Worm (Caenorhabditis elegans) whole organism, young adult: ENCODE measurements around the gene Y39B6A.3.
A peak's percentile ranks its signal among the peaks of the same experiment; 100 is the strongest.

Experiments
- B0261.1 ChIP-seq: sonication (generic microtip); optimal IDR thresholded peaks from 2 replicates; lab custom pipeline; 2016; ENCODE audit warnings: mild to moderate bottlenecking, missing genetic modification characterization, moderate library complexity, missing compliant biosample characterization
- C06A6.2 ChIP-seq: fragments of 200-800 bp; sonication (Bioruptor generic); conservative IDR thresholded peaks from 2 replicates; pipeline ENCODE4 v1.3.6; 2022; ENCODE audit warnings: missing genetic modification characterization, missing compliant biosample characterization
- C17E4.6 ChIP-seq: fragments of 200-800 bp; sonication (Bioruptor generic); IDR thresholded peaks from 2 replicates; pipeline ENCODE4 v1.3.6; 2022; ENCODE audit warnings: missing genetic modification reagents, missing genetic modification characterization, missing compliant biosample characterization
- D2030.7 ChIP-seq: fragments of 200-800 bp; sonication (Bioruptor generic); IDR thresholded peaks from 2 replicates; pipeline ENCODE4 v1.3.6; 2022; ENCODE audit warnings: missing genetic modification reagents, missing genetic modification characterization, missing compliant biosample characterization
- F10E7.11 ChIP-seq: sonication (generic microtip); optimal IDR thresholded peaks from 2 replicates; lab custom pipeline; 2017; ENCODE audit warnings: mild to moderate bottlenecking, missing genetic modification characterization, moderate library complexity, missing compliant biosample characterization
- F22D6.2 ChIP-seq: sonication (generic microtip); optimal IDR thresholded peaks from 2 replicates; lab custom pipeline; 2016; ENCODE audit warnings: mild to moderate bottlenecking, missing genetic modification characterization, missing compliant biosample characterization
- F49E8.2 ChIP-seq: sonication (generic microtip); optimal IDR thresholded peaks from 3 replicates; lab custom pipeline; 2017; ENCODE audit warnings: missing genetic modification characterization, mild to moderate bottlenecking, missing compliant biosample characterization, antibody characterized with exemption, moderate library complexity; ENCODE audit not compliant: insufficient read depth
- F52B5.7 ChIP-seq: sonication (generic microtip); optimal IDR thresholded peaks from 2 replicates; lab custom pipeline; 2016; ENCODE audit warnings: mild to moderate bottlenecking, missing genetic modification characterization, missing compliant biosample characterization
- K11D2.4 ChIP-seq: fragments of 200-800 bp; sonication (Bioruptor generic); IDR thresholded peaks from 2 replicates; pipeline ENCODE4 v1.3.6; 2022; ENCODE audit warnings: missing genetic modification reagents, missing genetic modification characterization, missing compliant biosample characterization
- K12H6.12 ChIP-seq: fragments of 200-800 bp; sonication (Bioruptor generic); optimal IDR thresholded peaks from 2 replicates; lab custom pipeline; 2018; ENCODE audit warnings: mild to moderate bottlenecking, missing genetic modification characterization, missing compliant biosample characterization
- Y53F4B.3 ChIP-seq: fragments of 200-800 bp; sonication (Bioruptor generic); IDR thresholded peaks from 2 replicates; pipeline ENCODE4 v1.3.6; 2022; ENCODE audit warnings: missing genetic modification reagents, missing genetic modification characterization, missing compliant biosample characterization
- aptf-3 ChIP-seq: fragments of 200-800 bp; sonication (Bioruptor generic); IDR thresholded peaks from 2 replicates; pipeline ENCODE4 v1.3.6; 2022; ENCODE audit warnings: missing genetic modification characterization, missing compliant biosample characterization
- athp-1 ChIP-seq: sonication (generic microtip); optimal IDR thresholded peaks from 2 replicates; lab custom pipeline; 2017; ENCODE audit warnings: mild to moderate bottlenecking, missing genetic modification characterization, missing compliant biosample characterization
- attf-3 ChIP-seq: fragments of 200-800 bp; sonication (Bioruptor generic); conservative IDR thresholded peaks from 2 replicates; pipeline ENCODE4 v1.3.6; 2022; ENCODE audit warnings: missing genetic modification reagents, missing genetic modification characterization, missing compliant biosample characterization
- attf-5 ChIP-seq: fragments of 200-800 bp; sonication (Bioruptor generic); optimal IDR thresholded peaks from 2 replicates; lab custom pipeline; 2018; ENCODE audit warnings: mild to moderate bottlenecking, missing genetic modification characterization, missing compliant biosample characterization
- attf-6 ChIP-seq: fragments of 200-800 bp; sonication (Bioruptor generic); IDR thresholded peaks from 2 replicates; pipeline ENCODE4 v1.3.6; 2022; ENCODE audit warnings: missing genetic modification reagents, missing genetic modification characterization, missing compliant biosample characterization
- ccch-3 ChIP-seq: fragments of 200-800 bp; sonication (Bioruptor generic); optimal IDR thresholded peaks from 2 replicates; lab custom pipeline; 2018; ENCODE audit warnings: mild to moderate bottlenecking, missing genetic modification characterization, missing compliant biosample characterization
- cebp-1 ChIP-seq, 2 experiments: fragments of 200-800 bp in 1 of 2; sonication (Bioruptor generic) in 1 of 2; sonication (generic microtip) in 1 of 2; IDR thresholded peaks in 1 of 2; optimal IDR thresholded peaks in 1 of 2; 2 replicates each; pipeline versions ENCODE4 v1.3.6 to Lab custom; 2017 to 2022; ENCODE audit warnings: missing compliant biosample characterization in 2 of 2, missing genetic modification characterization in 2 of 2, mild to moderate bottlenecking in 1 of 2, missing genetic modification reagents in 1 of 2, moderate library complexity in 1 of 2
- ceh-27 ChIP-seq: fragments of 200-800 bp; sonication (Bioruptor generic); optimal IDR thresholded peaks from 2 replicates; lab custom pipeline; 2018; ENCODE audit warnings: mild to moderate bottlenecking, missing genetic modification characterization, moderate library complexity, missing compliant biosample characterization
- ceh-79 ChIP-seq: sonication (generic microtip); optimal IDR thresholded peaks from 2 replicates; lab custom pipeline; 2017; ENCODE audit warnings: mild to moderate bottlenecking, missing genetic modification characterization, missing compliant biosample characterization
- chd-7 ChIP-seq: sonication (generic microtip); optimal IDR thresholded peaks from 2 replicates; lab custom pipeline; 2016; ENCODE audit warnings: mild to moderate bottlenecking, missing genetic modification characterization, moderate library complexity, missing compliant biosample characterization
- dpff-1 ChIP-seq: sonication (generic microtip); optimal IDR thresholded peaks from 2 replicates; lab custom pipeline; 2017; ENCODE audit warnings: mild to moderate bottlenecking, missing genetic modification characterization, missing compliant biosample characterization
- dpl-1 ChIP-seq: fragments of 150-350 bp; optimal IDR thresholded peaks from 2 replicates; lab custom pipeline; 2014; ENCODE audit warnings: missing biosample characterization, missing genetic modification reagents, missing genetic modification characterization
- egrh-3 ChIP-seq: fragments of 200-800 bp; sonication (Bioruptor generic); IDR thresholded peaks from 2 replicates; pipeline ENCODE4 v1.3.6; 2022; ENCODE audit warnings: missing genetic modification reagents, missing genetic modification characterization, missing compliant biosample characterization
- ets-4 ChIP-seq: fragments of 200-800 bp; sonication (Bioruptor generic); optimal IDR thresholded peaks from 2 replicates; lab custom pipeline; 2018; ENCODE audit warnings: mild to moderate bottlenecking, missing genetic modification characterization, missing compliant biosample characterization
- fkh-3 ChIP-seq: sonication (generic microtip); optimal IDR thresholded peaks from 2 replicates; lab custom pipeline; 2016; ENCODE audit warnings: mild to moderate bottlenecking, missing genetic modification characterization, missing compliant biosample characterization
- him-1 ChIP-seq: sonication (generic microtip); optimal IDR thresholded peaks from 2 replicates; lab custom pipeline; 2016; ENCODE audit warnings: missing genotype, missing genetic modification reagents, missing genetic modification characterization, missing compliant biosample characterization
- hmg-1.2 ChIP-seq: fragments of 200-800 bp; sonication (Bioruptor generic); IDR thresholded peaks from 2 replicates; pipeline ENCODE4 v1.3.6; 2022; ENCODE audit warnings: missing genetic modification reagents, missing genetic modification characterization, missing compliant biosample characterization
- lin-40 ChIP-seq: sonication (generic microtip); optimal IDR thresholded peaks from 2 replicates; lab custom pipeline; 2016; ENCODE audit warnings: missing genetic modification characterization, mild to moderate bottlenecking, missing compliant biosample characterization, missing genotype, missing genetic modification reagents
- madf-3 ChIP-seq: fragments of 200-800 bp; sonication (Bioruptor generic); IDR thresholded peaks from 2 replicates; pipeline ENCODE4 v1.3.6; 2022; ENCODE audit warnings: missing genetic modification reagents, missing genetic modification characterization, missing compliant biosample characterization
- madf-8 ChIP-seq: fragments of 200-800 bp; sonication (Bioruptor generic); conservative IDR thresholded peaks from 2 replicates; pipeline ENCODE4 v1.3.6; 2022; ENCODE audit warnings: missing genetic modification reagents, missing genetic modification characterization, missing compliant biosample characterization
- mel-28 ChIP-seq: sonication (generic microtip); optimal IDR thresholded peaks from 2 replicates; lab custom pipeline; 2016; ENCODE audit warnings: borderline replicate concordance, mild to moderate bottlenecking, missing genetic modification characterization, missing compliant biosample characterization
- nfya-2 ChIP-seq: fragments of 200-800 bp; sonication (Bioruptor generic); IDR thresholded peaks from 2 replicates; pipeline ENCODE4 v1.3.6; 2022; ENCODE audit warnings: missing genetic modification reagents, missing genetic modification characterization, missing compliant biosample characterization
- rcor-1 ChIP-seq: fragments of 200-800 bp; sonication (Bioruptor generic); IDR thresholded peaks from 2 replicates; pipeline ENCODE4 v1.3.6; 2022; ENCODE audit warnings: missing genetic modification reagents, missing genetic modification characterization, missing compliant biosample characterization
- sdz-38 ChIP-seq: sonication (generic microtip); optimal IDR thresholded peaks from 2 replicates; lab custom pipeline; 2016; ENCODE audit warnings: missing genotype, missing genetic modification characterization, missing compliant biosample characterization
- sea-2 ChIP-seq: fragments of 200-800 bp; sonication (Bioruptor generic); IDR thresholded peaks from 2 replicates; pipeline ENCODE4 v1.3.6; 2022; ENCODE audit warnings: missing genetic modification characterization, missing compliant biosample characterization
- snpc-1.1 ChIP-seq: sonication (generic microtip); optimal IDR thresholded peaks from 2 replicates; lab custom pipeline; 2017; ENCODE audit warnings: missing genetic modification characterization, mild to moderate bottlenecking, missing compliant biosample characterization, antibody characterized with exemption, moderate library complexity, missing genotype, missing genetic modification reagents; ENCODE audit not compliant: insufficient read depth
- snpc-3.4 ChIP-seq: sonication (generic microtip); optimal IDR thresholded peaks from 2 replicates; lab custom pipeline; 2017; ENCODE audit warnings: missing genetic modification characterization, mild to moderate bottlenecking, missing compliant biosample characterization, antibody characterized with exemption, moderate library complexity, missing genotype, missing genetic modification reagents
- snpc-4 ChIP-seq, 5 experiments: fragments of 150-350 bp in 1 of 5; sonication (generic microtip) in 4 of 5; optimal IDR thresholded peaks; 2 replicates each; lab custom pipeline; 2014 to 2018; ENCODE audit warnings: missing genetic modification characterization in 5 of 5, missing biosample characterization in 3 of 5, antibody characterized with exemption in 2 of 5, mild to moderate bottlenecking in 2 of 5, missing compliant biosample characterization in 2 of 5, missing genotype in 2 of 5, moderate library complexity in 2 of 5, missing genetic modification reagents in 1 of 5
- sptf-2 ChIP-seq: fragments of 200-800 bp; sonication (Bioruptor generic); optimal IDR thresholded peaks from 2 replicates; lab custom pipeline; 2018; ENCODE audit warnings: mild to moderate bottlenecking, missing genetic modification characterization, missing compliant biosample characterization
- tbx-9 ChIP-seq: sonication (generic microtip); optimal IDR thresholded peaks from 2 replicates; lab custom pipeline; 2016; ENCODE audit warnings: borderline replicate concordance, missing genetic modification characterization, inconsistent platforms, missing compliant biosample characterization
- tlf-1 ChIP-seq: fragments of 200-800 bp; sonication (Bioruptor generic); optimal IDR thresholded peaks from 2 replicates; lab custom pipeline; 2018; ENCODE audit warnings: mild to moderate bottlenecking, missing genetic modification characterization, missing compliant biosample characterization
- xnd-1 ChIP-seq: sonication (generic microtip); optimal IDR thresholded peaks from 2 replicates; lab custom pipeline; 2016; ENCODE audit warnings: missing genotype, missing genetic modification reagents, missing genetic modification characterization, missing compliant biosample characterization
- ztf-18 ChIP-seq: sonication (generic microtip); optimal IDR thresholded peaks from 2 replicates; lab custom pipeline; 2016; ENCODE audit warnings: missing genotype, mild to moderate bottlenecking, missing genetic modification characterization, missing compliant biosample characterization
- ztf-26 ChIP-seq: sonication (generic microtip); optimal IDR thresholded peaks from 2 replicates; lab custom pipeline; 2017; ENCODE audit warnings: missing genetic modification characterization, missing compliant biosample characterization
- ztf-28 ChIP-seq: fragments of 200-800 bp; sonication (Bioruptor generic); IDR thresholded peaks from 2 replicates; pipeline ENCODE4 v1.3.6; 2022; ENCODE audit warnings: missing genetic modification reagents, missing genetic modification characterization, missing compliant biosample characterization

Y39B6A.3 gene

ce11 chrV:19189963-19190597, at the start of gene Y39B6A.3, which contains the start of gene pph-5:
Gene Y39B6A.3, minus strand, starts transcription at chrV:19190013.
Gene pph-5, plus strand, starts transcription at chrV:19190547.
- TF ChIP-seq xnd-1 (tag; lab: Kevin White, UChicago) = no peak
- no peak for TF ChIP-seq madf-8 (GFP tag; lab: Robert Waterston, UW)
- no peak for TF ChIP-seq sdz-38 (tag; lab: Kevin White, UChicago)
- peak; percentile 31 for TF ChIP-seq K12H6.12 (tag; lab: Kevin White, UChicago)
- TF ChIP-seq attf-3 (GFP tag; lab: Robert Waterston, UW) = peak; percentile 98
- 0 out of 2 replicates have a peak, but pooled peaks have one; percentile 38 for TF ChIP-seq K11D2.4 (GFP tag; lab: Robert Waterston, UW)
- peak; percentile 25 for TF ChIP-seq snpc-3.4 (tag; lab: Kevin White, UChicago)
- TF ChIP-seq attf-6 (GFP tag; lab: Robert Waterston, UW) = no peak
- TF ChIP-seq F52B5.7 (tag; lab: Kevin White, UChicago) = no peak
- no peak for TF ChIP-seq dpl-1 (GFP tag; lab: Kevin White, UChicago)
- TF ChIP-seq F22D6.2 (tag; lab: Kevin White, UChicago) = no peak
- no peak for TF ChIP-seq hmg-1.2 (GFP tag; lab: Robert Waterston, UW)
- TF ChIP-seq ztf-18 (tag; lab: Kevin White, UChicago) = no peak
- no peak for TF ChIP-seq F49E8.2 (tag; lab: Kevin White, UChicago)
- TF ChIP-seq C17E4.6 = no peak
- no peak for TF ChIP-seq ceh-79 (tag; lab: Kevin White, UChicago)
- TF ChIP-seq chd-7 (tag; lab: Kevin White, UChicago) = no peak
- no peak for TF ChIP-seq fkh-3 (tag; lab: Kevin White, UChicago)
- peak; percentile 69 for TF ChIP-seq attf-5
- TF ChIP-seq tlf-1 (GFP tag; lab: Kevin White, UChicago) = no peak
- TF ChIP-seq cebp-1 (GFP tag; IDR thresholded peaks at IDR 0.05; lab: Robert Waterston, UW) = no peak
- peak; percentile 2 for TF ChIP-seq cebp-1 (tag; optimal IDR thresholded peaks at IDR 0.05; lab: Kevin White, UChicago)
- no peak for TF ChIP-seq sptf-2 (GFP tag; lab: Kevin White, UChicago)
- no peak for TF ChIP-seq athp-1
- peak; percentile 36 for TF ChIP-seq lin-40
- TF ChIP-seq ztf-26 (tag; lab: Kevin White, UChicago) = no peak
- no peak for TF ChIP-seq aptf-3 (GFP tag; lab: Robert Waterston, UW)
- TF ChIP-seq ccch-3 (GFP tag; lab: Kevin White, UChicago) = no peak
- TF ChIP-seq F10E7.11 (tag; lab: Kevin White, UChicago) = no peak
- no peak for TF ChIP-seq C06A6.2 (GFP tag; lab: Robert Waterston, UW)
- no peak for TF ChIP-seq rcor-1 (GFP tag; lab: Robert Waterston, UW)
- TF ChIP-seq snpc-4 (GFP tag; optimal IDR thresholded peaks at IDR 0.05; lab: Kevin White, UChicago) = no peak
- TF ChIP-seq snpc-4 (tag; optimal IDR thresholded peaks at IDR 0.05; lab: Kevin White, UChicago) = peak in 1 of 4 experiments; percentile 36
- TF ChIP-seq egrh-3 (GFP tag; lab: Robert Waterston, UW) = no peak
- TF ChIP-seq tbx-9 = no peak

- no peak for TF ChIP-seq ceh-79 (tag; lab: Kevin White, UChicago)
- TF ChIP-seq B0261.1 (tag; lab: Kevin White, UChicago) = no peak
- TF ChIP-seq D2030.7 (GFP tag; lab: Robert Waterston, UW) = no peak
- TF ChIP-seq athp-1 = no peak
- TF ChIP-seq dpff-1 = no peak
- no peak for TF ChIP-seq ceh-27 (GFP tag; lab: Kevin White, UChicago)
- no peak for TF ChIP-seq madf-3
- TF ChIP-seq ztf-28 (GFP tag; lab: Robert Waterston, UW) = no peak
- TF ChIP-seq C17E4.6 = no peak
- TF ChIP-seq ztf-26 (tag; lab: Kevin White, UChicago) = no peak
- no peak for TF ChIP-seq snpc-1.1 (tag; lab: Kevin White, UChicago)
- TF ChIP-seq ets-4 (GFP tag; lab: Kevin White, UChicago) = no peak
- no peak for TF ChIP-seq mel-28 (tag; lab: Kevin White, UChicago)
- no peak for TF ChIP-seq Y53F4B.3 (GFP tag; lab: Robert Waterston, UW)
- TF ChIP-seq him-1 = no peak
- no peak for TF ChIP-seq sea-2 (GFP tag; lab: Robert Waterston, UW)
- no peak for TF ChIP-seq F10E7.11 (tag; lab: Kevin White, UChicago)
- no peak for TF ChIP-seq nfya-2 (GFP tag; lab: Robert Waterston, UW)
- no peak for TF ChIP-seq F52B5.7 (tag; lab: Kevin White, UChicago)
Measured at ce11 chrV:19237204-19237603, 47.4 kb upstream of the Y39B6A.3 start, which contains the start of gene fbxb-2. Gene fbxb-2, minus strand, starts transcription at chrV:19237304.
